Fruit fly (Drosophila melanogaster) whole organism, embryonic: ENCODE data around the gene Tbcd.

ENCODE experiments used
- ATbp ChIP-seq: fragments of 200-800 bp; sonication (Bioruptor generic); optimal IDR thresholded peaks from 2 replicates; lab custom pipeline; 2017; ENCODE audit warnings: missing biosample characterization, mild to moderate bottlenecking, missing genetic modification characterization, missing genetic modification reagents
- Blimp-1 ChIP-seq: fragments of 200-800 bp; sonication (Bioruptor generic); optimal IDR thresholded peaks from 3 replicates; lab custom pipeline; 2018; ENCODE audit warnings: missing biosample characterization, missing genetic modification characterization, mild to moderate bottlenecking, moderate library complexity, missing genetic modification reagents
- BtbVII ChIP-seq: fragments of 200-800 bp; sonication (Bioruptor generic); optimal IDR thresholded peaks from 3 replicates; lab custom pipeline; 2017; ENCODE audit warnings: missing biosample characterization, mild to moderate bottlenecking, missing genetic modification characterization
- CG10267 ChIP-seq: fragments of 200-800 bp; sonication (Bioruptor generic); optimal IDR thresholded peaks from 2 replicates; lab custom pipeline; 2018; ENCODE audit warnings: missing biosample characterization, mild to moderate bottlenecking, missing genetic modification characterization, moderate library complexity
- CG12071 ChIP-seq: fragments of 200-800 bp; sonication (Bioruptor generic); optimal IDR thresholded peaks from 3 replicates; lab custom pipeline; 2018; ENCODE audit warnings: missing biosample characterization, mild to moderate bottlenecking, missing genetic modification characterization
- CG12104 ChIP-seq: fragments of 200-800 bp; sonication (Bioruptor generic); optimal IDR thresholded peaks from 3 replicates; lab custom pipeline; 2016; ENCODE audit warnings: missing biosample characterization, missing genetic modification characterization
- CG13123 ChIP-seq: fragments of 200-800 bp; sonication (Bioruptor generic); optimal IDR thresholded peaks from 2 replicates; lab custom pipeline; 2016; ENCODE audit warnings: missing biosample characterization, missing genetic modification characterization
- CG13775 ChIP-seq: fragments of 200-800 bp; sonication (Bioruptor generic); optimal IDR thresholded peaks from 3 replicates; lab custom pipeline; 2017; ENCODE audit warnings: missing biosample characterization, mild to moderate bottlenecking, missing genetic modification characterization
- CG14965 ChIP-seq: fragments of 200-800 bp; sonication (Bioruptor generic); optimal IDR thresholded peaks from 2 replicates; lab custom pipeline; 2016; ENCODE audit warnings: missing biosample characterization, missing genetic modification characterization, borderline replicate concordance
- CG16779 ChIP-seq: fragments of 200-800 bp; sonication (Bioruptor generic); IDR thresholded peaks from 2 replicates; pipeline ENCODE4 v1.3.6; 2022; ENCODE audit warnings: missing biosample characterization, missing genetic modification characterization
- CG31224 ChIP-seq: fragments of 200-800 bp; sonication (Bioruptor generic); IDR thresholded peaks from 2 replicates; pipeline ENCODE4 v1.3.6; 2022; ENCODE audit warnings: missing biosample characterization, missing genetic modification characterization
- CG31388 ChIP-seq: fragments of 200-800 bp; sonication (Bioruptor generic); optimal IDR thresholded peaks from 2 replicates; lab custom pipeline; 2016; ENCODE audit warnings: missing biosample characterization, missing genetic modification characterization
- CG5245 ChIP-seq: fragments of 200-800 bp; sonication (Bioruptor generic); optimal IDR thresholded peaks from 3 replicates; lab custom pipeline; 2016; ENCODE audit warnings: missing biosample characterization, missing genetic modification characterization
- CG8478 ChIP-seq: fragments of >200 bp; optimal IDR thresholded peaks from 2 replicates; lab custom pipeline; 2018
- CG8944 ChIP-seq: fragments of 200-800 bp; sonication (Bioruptor generic); optimal IDR thresholded peaks from 3 replicates; lab custom pipeline; 2016; ENCODE audit warnings: missing biosample characterization, missing genetic modification characterization
- Chrac-16 ChIP-seq: fragments of 200-800 bp; sonication (Bioruptor generic); optimal IDR thresholded peaks from 3 replicates; lab custom pipeline; 2016; ENCODE audit warnings: missing biosample characterization, missing genetic modification characterization
- D19A ChIP-seq: fragments of 200-800 bp; optimal IDR thresholded peaks from 3 replicates; lab custom pipeline; 2019; ENCODE audit warnings: missing biosample characterization, mild to moderate bottlenecking, missing genetic modification characterization, moderate library complexity
- E2f2 ChIP-seq: fragments of 200-800 bp; sonication (Bioruptor generic); IDR thresholded peaks from 2 replicates; pipeline ENCODE4 v1.3.6; 2022; ENCODE audit warnings: missing biosample characterization, missing genetic modification characterization
- Elba2 ChIP-seq: fragments of 200-800 bp; sonication (Bioruptor generic); optimal IDR thresholded peaks from 3 replicates; lab custom pipeline; 2016; ENCODE audit warnings: missing biosample characterization, missing genetic modification characterization
- Ets65A ChIP-seq: fragments of 200-800 bp; sonication (Bioruptor generic); peaks from one replicate; lab custom pipeline; 2016; ENCODE audit warnings: missing biosample characterization, missing genetic modification characterization
- Ets97D ChIP-seq: fragments of 200-800 bp; sonication (Bioruptor generic); optimal IDR thresholded peaks from 3 replicates; lab custom pipeline; 2016; ENCODE audit warnings: missing biosample characterization, missing genetic modification characterization
- GATAe ChIP-seq: fragments of 200-800 bp; sonication (Bioruptor generic); conservative IDR thresholded peaks from 2 replicates; pipeline ENCODE4 v1.3.6; 2022; ENCODE audit warnings: missing biosample characterization, missing genetic modification characterization
- HLH3B ChIP-seq: fragments of 200-800 bp; sonication (Bioruptor generic); IDR thresholded peaks from 2 replicates; pipeline ENCODE4 v1.3.6; 2022; ENCODE audit warnings: missing biosample characterization, missing genetic modification characterization
- HmgZ ChIP-seq: fragments of 200-800 bp; sonication (Bioruptor generic); optimal IDR thresholded peaks from 2 replicates; lab custom pipeline; 2018; ENCODE audit warnings: missing biosample characterization, mild to moderate bottlenecking, missing genetic modification characterization
- Jarid2 ChIP-seq: fragments of 200-800 bp; sonication (Bioruptor generic); optimal IDR thresholded peaks from 3 replicates; lab custom pipeline; 2017; ENCODE audit warnings: mild to moderate bottlenecking, missing biosample characterization, missing genetic modification reagents, missing genetic modification characterization
- Lim3 ChIP-seq: fragments of 200-800 bp; sonication (Bioruptor generic); IDR thresholded peaks from 2 replicates; pipeline ENCODE4 v1.3.6; 2022; ENCODE audit warnings: missing biosample characterization, missing genetic modification characterization
- MESR4 ChIP-seq: fragments of 200-800 bp; sonication (Bioruptor generic); optimal IDR thresholded peaks from 2 replicates; lab custom pipeline; 2018; ENCODE audit warnings: missing biosample characterization, mild to moderate bottlenecking, missing genetic modification characterization, moderate library complexity
- Med ChIP-seq: fragments of 200-800 bp; sonication (Bioruptor generic); peaks from one replicate; lab custom pipeline; 2016; ENCODE audit warnings: missing biosample characterization, missing genetic modification characterization, mild to moderate bottlenecking, inconsistent platforms, moderate library complexity
- Meics ChIP-seq: fragments of 200-800 bp; sonication (Bioruptor generic); optimal IDR thresholded peaks from 2 replicates; lab custom pipeline; 2017; ENCODE audit warnings: missing biosample characterization, mild to moderate bottlenecking, missing genetic modification characterization
- Nf-YA ChIP-seq: fragments of 200-800 bp; sonication (Bioruptor generic); IDR thresholded peaks from 2 replicates; pipeline ENCODE4 v1.3.6; 2022; ENCODE audit warnings: missing biosample characterization, missing genetic modification characterization
- Nf-YC ChIP-seq: fragments of 200-800 bp; optimal IDR thresholded peaks from 3 replicates; lab custom pipeline; 2019; ENCODE audit warnings: missing biosample characterization, mild to moderate bottlenecking, missing genetic modification characterization, moderate library complexity
- Oaz ChIP-seq: fragments of 200-800 bp; sonication (Bioruptor generic); IDR thresholded peaks from 2 replicates; pipeline ENCODE4 v1.3.6; 2022; ENCODE audit warnings: missing biosample characterization, missing genetic modification characterization
- Sox100B ChIP-seq: fragments of 200-800 bp; sonication (Bioruptor generic); optimal IDR thresholded peaks from 3 replicates; lab custom pipeline; 2018; ENCODE audit warnings: missing biosample characterization, mild to moderate bottlenecking, missing genetic modification characterization
- Xrp1 ChIP-seq: fragments of 200-800 bp; sonication (Bioruptor generic); IDR thresholded peaks from 2 replicates; pipeline ENCODE4 v1.3.6; 2022; ENCODE audit warnings: missing biosample characterization, missing genetic modification characterization
- az2 ChIP-seq: fragments of 200-800 bp; sonication (Bioruptor generic); optimal IDR thresholded peaks from 3 replicates; lab custom pipeline; 2016; ENCODE audit warnings: missing biosample characterization, missing genetic modification characterization
- bigmax ChIP-seq: fragments of 200-800 bp; sonication (Bioruptor generic); optimal IDR thresholded peaks from 2 replicates; lab custom pipeline; 2018; ENCODE audit warnings: missing biosample characterization, mild to moderate bottlenecking, missing genetic modification characterization
- br ChIP-seq: fragments of >200 bp; optimal IDR thresholded peaks from 2 replicates; lab custom pipeline; 2017
- crol ChIP-seq: fragments of 200-800 bp; sonication (Bioruptor generic); IDR thresholded peaks from 2 replicates; pipeline ENCODE4 v1.3.6; 2022; ENCODE audit warnings: missing biosample characterization, missing genetic modification characterization
- dm ChIP-seq: fragments of 200-800 bp; sonication (Bioruptor generic); optimal IDR thresholded peaks from 3 replicates; lab custom pipeline; 2016; ENCODE audit warnings: missing biosample characterization, missing genetic modification characterization
- esg ChIP-seq: fragments of 200-800 bp; sonication (Bioruptor generic); conservative IDR thresholded peaks from 2 replicates; pipeline ENCODE4 v1.3.6; 2022; ENCODE audit warnings: missing biosample characterization, missing genetic modification characterization
- gce ChIP-seq: fragments of 200-800 bp; sonication (Bioruptor generic); IDR thresholded peaks from 3 replicates; pipeline ENCODE4 v1.3.6; 2022; ENCODE audit warnings: missing biosample characterization, missing genetic modification characterization
- hb ChIP-seq: fragments of 200-800 bp; sonication (Bioruptor generic); IDR thresholded peaks from 3 replicates; pipeline ENCODE4 v1.3.6; 2022; ENCODE audit warnings: missing biosample characterization, missing genetic modification characterization; ENCODE audit not compliant: partially characterized antibody
- nau ChIP-seq: fragments of 200-800 bp; sonication (Bioruptor generic); optimal IDR thresholded peaks from 3 replicates; lab custom pipeline; 2017; ENCODE audit warnings: missing biosample characterization, mild to moderate bottlenecking, missing genetic modification characterization, missing genetic modification reagents
- org-1 ChIP-seq: fragments of 200-800 bp; sonication (Bioruptor generic); optimal IDR thresholded peaks from 2 replicates; lab custom pipeline; 2017; ENCODE audit warnings: missing biosample characterization, missing genetic modification characterization
- peb ChIP-seq: fragments of 200-800 bp; sonication (Bioruptor generic); IDR thresholded peaks from 2 replicates; pipeline ENCODE4 v1.3.6; 2022; ENCODE audit warnings: missing biosample characterization, missing genetic modification characterization
- psq ChIP-seq: fragments of 200-800 bp; sonication (Bioruptor generic); optimal IDR thresholded peaks from 2 replicates; lab custom pipeline; 2017; ENCODE audit warnings: missing biosample characterization, missing genetic modification characterization
- salm ChIP-seq: fragments of 200-800 bp; sonication (Bioruptor generic); optimal IDR thresholded peaks from 2 replicates; lab custom pipeline; 2018; ENCODE audit warnings: missing biosample characterization, mild to moderate bottlenecking, missing genetic modification characterization
- sim ChIP-seq: fragments of 200-800 bp; sonication (Bioruptor generic); IDR thresholded peaks from 2 replicates; pipeline ENCODE4 v1.3.6; 2022; ENCODE audit warnings: missing biosample characterization, missing genetic modification characterization
- stc ChIP-seq: fragments of 200-800 bp; sonication (Bioruptor generic); IDR thresholded peaks from 2 replicates; pipeline ENCODE4 v1.3.6; 2022; ENCODE audit warnings: missing biosample characterization, missing genetic modification characterization
- trem ChIP-seq: fragments of 200-800 bp; optimal IDR thresholded peaks from 3 replicates; lab custom pipeline; 2019; ENCODE audit warnings: missing biosample characterization, mild to moderate bottlenecking, missing genetic modification characterization, moderate library complexity
- tx ChIP-seq: fragments of 200-800 bp; sonication (Bioruptor generic); optimal IDR thresholded peaks from 2 replicates; lab custom pipeline; 2016; ENCODE audit warnings: missing biosample characterization, missing genetic modification characterization
- vvl ChIP-seq: fragments of 200-800 bp; sonication (Bioruptor generic); IDR thresholded peaks from 2 replicates; pipeline ENCODE4 v1.3.6; 2022; ENCODE audit warnings: missing biosample characterization, missing genetic modification characterization

Gene Tbcd

DNA sequence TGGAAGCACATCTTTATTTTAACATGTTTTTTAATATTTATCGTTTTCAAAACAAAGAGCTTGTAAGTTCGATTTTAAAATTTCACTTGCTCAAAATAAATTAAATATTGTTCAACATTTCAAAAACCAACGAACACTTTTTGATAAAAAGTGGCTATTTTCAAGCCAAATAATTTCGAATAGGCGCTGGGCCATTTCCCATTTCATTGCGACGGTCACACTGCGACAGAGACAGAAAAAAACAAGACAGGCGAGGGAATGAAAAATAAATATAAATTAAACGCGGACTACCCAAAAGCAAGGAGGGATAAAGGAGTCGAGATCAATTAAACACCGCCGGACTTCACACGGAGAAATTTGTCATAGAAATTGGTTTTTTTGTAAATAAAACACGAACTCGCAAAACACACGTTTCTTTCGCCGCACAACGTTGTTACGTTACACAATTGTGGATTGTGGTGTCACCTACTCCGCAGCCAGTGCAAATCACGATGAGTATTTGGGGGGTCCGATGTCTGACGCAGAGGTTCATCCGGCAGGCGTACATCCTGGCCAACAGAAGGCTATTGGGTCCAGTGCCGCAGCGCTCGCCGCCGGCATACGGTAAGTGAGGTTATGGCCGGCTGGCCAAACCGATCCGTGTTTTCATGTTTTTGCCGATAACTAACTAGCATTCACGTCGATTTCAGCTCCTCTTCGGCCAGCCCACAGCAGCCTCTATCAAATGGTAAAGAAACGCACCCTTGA is 4.4 kb downstream of the Tbcd start, which contains the start of gene AIF (continued):
- no peak for TF ChIP-seq az2 (GFP tag; lab: Kevin White, UChicago)
- TF ChIP-seq peb (GFP tag; lab: Robert Waterston, UW): no peak
- no peak for TF ChIP-seq Blimp-1 (GFP tag; lab: Kevin White, UChicago)
- TF ChIP-seq esg (GFP tag; lab: Robert Waterston, UW): no peak
- no peak for TF ChIP-seq Jarid2
- peak; percentile 61 for TF ChIP-seq E2f2 (GFP tag; lab: Robert Waterston, UW)
- no peak for TF ChIP-seq stc (GFP tag; lab: Robert Waterston, UW)
- TF ChIP-seq CG31224 (GFP tag; lab: Robert Waterston, UW): no peak
- TF ChIP-seq vvl (GFP tag; lab: Robert Waterston, UW): 0 out of 2 replicates have a peak, but pooled peaks have one; percentile 36
- TF ChIP-seq Xrp1: no peak
- no peak for TF ChIP-seq Elba2 (GFP tag; lab: Kevin White, UChicago)
- no peak for TF ChIP-seq nau (GFP tag; lab: Kevin White, UChicago)
- TF ChIP-seq dm: peak; percentile 63
- TF ChIP-seq CG12104 (GFP tag; lab: Kevin White, UChicago): no peak
- no peak for TF ChIP-seq psq
- TF ChIP-seq Chrac-16 (GFP tag; lab: Kevin White, UChicago): no peak
- TF ChIP-seq Oaz (GFP tag; lab: Robert Waterston, UW): no peak
- TF ChIP-seq sim (GFP tag; lab: Robert Waterston, UW): 0 out of 2 replicates have a peak, but pooled peaks have one; percentile 18
- TF ChIP-seq Ets65A (GFP tag; lab: Kevin White, UChicago): no peak
- TF ChIP-seq br (lab: Kevin White, UChicago): no peak
- no peak for TF ChIP-seq CG12071 (GFP tag; lab: Kevin White, UChicago)
- TF ChIP-seq crol (GFP tag; lab: Robert Waterston, UW): no peak
- TF ChIP-seq GATAe (GFP tag; lab: Robert Waterston, UW): no peak
- TF ChIP-seq CG13775 (GFP tag; lab: Kevin White, UChicago): no peak
- no peak for TF ChIP-seq CG5245 (GFP tag; lab: Kevin White, UChicago)
- TF ChIP-seq MESR4 (GFP tag; lab: Kevin White, UChicago): peak; percentile 63
- TF ChIP-seq Sox100B (GFP tag; lab: Kevin White, UChicago): no peak
- no peak for TF ChIP-seq CG8478
- TF ChIP-seq tx (GFP tag; lab: Kevin White, UChicago): no peak
- no peak for TF ChIP-seq CG8944 (GFP tag; lab: Kevin White, UChicago)
- no peak for TF ChIP-seq BtbVII (GFP tag; lab: Kevin White, UChicago)
- no peak for TF ChIP-seq Nf-YC
- no peak for TF ChIP-seq salm (tag; lab: Kevin White, UChicago)
- peak; percentile 54 for TF ChIP-seq trem (tag; lab: Kevin White, UChicago)
- no peak for TF ChIP-seq HLH3B (GFP tag; lab: Robert Waterston, UW)
- TF ChIP-seq D19A (tag; lab: Kevin White, UChicago): no peak
- TF ChIP-seq CG14965 (GFP tag; lab: Kevin White, UChicago): no peak
- peak; percentile 18 for TF ChIP-seq CG10267 (tag; lab: Kevin White, UChicago)
- TF ChIP-seq HmgZ (tag; lab: Kevin White, UChicago): no peak
- no peak for TF ChIP-seq ATbp (GFP tag; lab: Kevin White, UChicago)
- TF ChIP-seq hb: 0 out of 3 replicates have a peak, but pooled peaks have one; percentile 25
- TF ChIP-seq bigmax (GFP tag; lab: Kevin White, UChicago): peak; percentile 94
- TF ChIP-seq org-1 (GFP tag; lab: Kevin White, UChicago): no peak
- no peak for TF ChIP-seq gce (GFP tag; lab: Robert Waterston, UW)
- no peak for TF ChIP-seq CG13123
- peak; percentile 59 for TF ChIP-seq Med (GFP tag; lab: Kevin White, UChicago)
- TF ChIP-seq Ets97D: no peak
- TF ChIP-seq Nf-YA (GFP tag; lab: Robert Waterston, UW): no peak
- no peak for TF ChIP-seq CG31388
- no peak for TF ChIP-seq Lim3 (GFP tag; lab: Robert Waterston, UW)
- no peak for TF ChIP-seq CG16779
- no peak for TF ChIP-seq Meics (GFP tag; lab: Kevin White, UChicago)
